Worm (Caenorhabditis elegans): ENCODE data around the gene catp-4.

Gene catp-4

ce11 chrII:14593281-14593680, at the start of gene catp-4:
catp-4 (plus strand) TSS chrII:14593581.
- no peak for TF ChIP-seq ztf-16 (tag; optimal IDR thresholded peaks at IDR 0.05)
- TF ChIP-seq sox-4 (tag; optimal IDR thresholded peaks at IDR 0.05): no peak
- no peak for TF ChIP-seq elt-2 (tag; optimal IDR thresholded peaks at IDR 0.05)

- TF ChIP-seq ceh-24 (tag; optimal IDR thresholded peaks at IDR 0.05) (no peak), unc-42 (tag; optimal IDR thresholded peaks at IDR 0.05) (no peak), zip-5 (tag; optimal IDR thresholded peaks at IDR 0.05) (no peak), rnt-1 (tag; optimal IDR thresholded peaks at IDR 0.05) (no peak), ref-2 (tag; optimal IDR thresholded peaks at IDR 0.05) (no peak), ceh-34 (tag; optimal IDR thresholded peaks at IDR 0.05) (no peak), K02D7.2 (tag; optimal IDR thresholded peaks at IDR 0.05) (no peak), unc-86 (tag; optimal IDR thresholded peaks at IDR 0.05) (no peak), pag-3 (tag; optimal IDR thresholded peaks at IDR 0.05; ENCODE audit: borderline replicate concordance) (no peak), fkh-10 (GFP tag; optimal IDR thresholded peaks at IDR 0.05) (no peak), fax-1 (tag; optimal IDR thresholded peaks at IDR 0.05) (no peak), sox-2 (GFP tag; IDR thresholded peaks at IDR 0.05) (no peak), ahr-1 (tag; optimal IDR thresholded peaks at IDR 0.05) (no peak)
These were observed 44.7 kb upstream of the catp-4 start, which contains the start of gene gcy-29 for ce11 chrII:14548691-14549090. gcy-29 (minus strand) TSS chrII:14548791.

- no peak for TF ChIP-seq T23F11.4 (GFP tag; optimal IDR thresholded peaks at IDR 0.05)
- no peak for TF ChIP-seq fkh-10 (GFP tag; optimal IDR thresholded peaks at IDR 0.05)
- no peak for TF ChIP-seq unc-42 (tag; optimal IDR thresholded peaks at IDR 0.05)
- TF ChIP-seq sox-4 (tag; optimal IDR thresholded peaks at IDR 0.05): no peak
- TF ChIP-seq K09A11.1 (tag; optimal IDR thresholded peaks at IDR 0.05; ENCODE audit: insufficient read depth): no peak
- no peak for TF ChIP-seq nhr-232 (tag; optimal IDR thresholded peaks at IDR 0.05)
- TF ChIP-seq nfya-1 (tag; optimal IDR thresholded peaks at IDR 0.05): no peak
- no peak for TF ChIP-seq syd-9 (tag; optimal IDR thresholded peaks at IDR 0.05)
- no peak for TF ChIP-seq hlh-15 (tag; optimal IDR thresholded peaks at IDR 0.05)
- TF ChIP-seq che-1 (tag; optimal IDR thresholded peaks at IDR 0.05): no peak
- TF ChIP-seq F13H6.1 (tag; optimal IDR thresholded peaks at IDR 0.05): no peak
- TF ChIP-seq eyg-1 (tag; optimal IDR thresholded peaks at IDR 0.05): no peak
- no peak for TF ChIP-seq Y22D7AL.16 (tag; optimal IDR thresholded peaks at IDR 0.05)
- no peak for TF ChIP-seq ref-2 (tag; optimal IDR thresholded peaks at IDR 0.05)
- no peak for TF ChIP-seq ama-1 (optimal IDR thresholded peaks at IDR 0.05)
- no peak for TF ChIP-seq madf-2 (tag; optimal IDR thresholded peaks at IDR 0.05)
These were observed 42.8 kb upstream of the catp-4 start, which contains the start of gene nlp-41 for ce11 chrII:14550613-14551012. nlp-41 (plus strand) TSS chrII:14550913.

ce11 chrII:14555019-14555418, 38.4 kb upstream of the catp-4 start:
- TF ChIP-seq hlh-13 (GFP tag; optimal IDR thresholded peaks at IDR 0.05) (no peak), pax-1 (tag; optimal IDR thresholded peaks at IDR 0.05) (no peak), ceh-19 (GFP tag; optimal IDR thresholded peaks at IDR 0.05) (no peak), ztf-16 (tag; optimal IDR thresholded peaks at IDR 0.05) (no peak), pha-4 (tag; optimal IDR thresholded peaks at IDR 0.05) (no peak), K09A11.1 (tag; optimal IDR thresholded peaks at IDR 0.05; ENCODE audit: insufficient read depth) (no peak), ceh-45 (GFP tag; IDR thresholded peaks at IDR 0.05) (no peak), ref-2 (tag; optimal IDR thresholded peaks at IDR 0.05) (no peak), F13H6.1 (tag; optimal IDR thresholded peaks at IDR 0.05) (no peak), fkh-6 (tag; optimal IDR thresholded peaks at IDR 0.05) (no peak), ceh-31 (tag; optimal IDR thresholded peaks at IDR 0.05) (no peak), lin-11 (tag; optimal IDR thresholded peaks at IDR 0.05) (no peak), hlh-8 (tag; optimal IDR thresholded peaks at IDR 0.05) (no peak), nfya-1 (tag; optimal IDR thresholded peaks at IDR 0.05) (no peak), pat-9 (tag; optimal IDR thresholded peaks at IDR 0.05) (no peak), che-1 (tag; optimal IDR thresholded peaks at IDR 0.05) (no peak), unc-42 (tag; optimal IDR thresholded peaks at IDR 0.05) (no peak), dve-1 (tag; optimal IDR thresholded peaks at IDR 0.05) (no peak)

All from whole organism, late embryonic.